Fruit fly (Drosophila melanogaster): ENCODE results near the gene CG3982.

The CG3982 gene

DNA sequence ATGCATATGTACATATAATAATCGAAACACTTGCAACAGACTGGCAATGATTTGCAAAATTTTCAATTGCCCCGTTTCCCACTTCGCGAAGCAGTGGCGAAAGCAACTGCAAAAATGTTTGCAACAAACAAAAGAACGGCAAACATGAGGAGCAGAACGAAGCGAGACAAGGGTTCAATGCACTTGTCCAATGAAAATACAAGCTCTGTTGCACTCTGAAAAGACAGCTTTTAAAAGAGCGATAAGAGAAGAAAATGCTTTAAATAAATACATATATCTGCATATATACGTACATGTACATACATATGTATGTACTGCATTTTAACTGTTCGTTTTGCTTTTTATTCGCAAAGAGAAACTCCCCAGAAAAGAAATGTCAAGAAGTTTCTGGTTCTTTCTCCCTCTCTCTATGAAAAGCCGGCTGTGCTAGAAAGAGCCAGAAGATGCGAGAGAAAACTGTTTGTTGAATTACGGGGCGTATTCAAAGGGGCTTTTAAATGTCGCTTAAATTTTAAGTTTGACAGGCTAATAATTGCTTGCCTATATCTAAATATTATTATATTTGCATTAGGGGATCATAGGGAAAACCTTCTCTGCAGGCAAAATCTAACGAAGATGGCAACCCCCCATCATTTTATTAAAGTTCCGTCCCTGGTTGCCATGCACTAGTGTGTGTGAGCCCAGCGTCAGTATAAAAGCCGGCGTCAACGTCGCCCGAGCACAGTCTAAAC lies 33.7 kb downstream of the CG3982 start, which contains the start of gene Hsp27 (continued):
- peak; percentile 98 for TF ChIP-seq Hmr (GFP tag; optimal IDR thresholded peaks at IDR 0.05)
- no peak for TF ChIP-seq CG15479 (GFP tag; optimal IDR thresholded peaks at IDR 0.05)
- TF ChIP-seq sqz (GFP tag; optimal IDR thresholded peaks at IDR 0.05), result peak; percentile 93
- TF ChIP-seq HLH3B (GFP tag; IDR thresholded peaks at IDR 0.05), result peak; percentile 99
- TF ChIP-seq CG12104 (GFP tag; optimal IDR thresholded peaks at IDR 0.05), result peak; percentile 92
- peak; percentile 99 for TF ChIP-seq CG30403 (GFP tag; optimal IDR thresholded peaks at IDR 0.05)
- TF ChIP-seq CG18764 (GFP tag; optimal IDR thresholded peaks at IDR 0.05), result peak; percentile 97
- peak; percentile 96 for TF ChIP-seq Usf (GFP tag; optimal IDR thresholded peaks at IDR 0.05)
- peak; percentile 95 for TF ChIP-seq odd (GFP tag; optimal IDR thresholded peaks at IDR 0.05)
- TF ChIP-seq CG11093 (GFP tag; IDR thresholded peaks at IDR 0.05), result peak; percentile 98
- peak; percentile 90 for TF ChIP-seq cg (GFP tag; optimal IDR thresholded peaks at IDR 0.05)
- TF ChIP-seq sisA (GFP tag; IDR thresholded peaks at IDR 0.05), result peak; percentile 99
- peak; percentile 75 for TF ChIP-seq Dip2 (GFP tag; IDR thresholded peaks at IDR 0.05)
- TF ChIP-seq E2f1 (GFP tag; IDR thresholded peaks at IDR 0.05), result peak; percentile 99
- TF ChIP-seq Mes4 (GFP tag; optimal IDR thresholded peaks at IDR 0.05), result peak; percentile 68
- peak; percentile 98 for TF ChIP-seq Asciz (GFP tag; optimal IDR thresholded peaks at IDR 0.05)
- peak; percentile 96 for TF ChIP-seq CG17568 (GFP tag; optimal IDR thresholded peaks at IDR 0.05)
- TF ChIP-seq CG32532 (GFP tag; IDR thresholded peaks at IDR 0.05), result peak; percentile 99
- TF ChIP-seq pros (GFP tag; optimal IDR thresholded peaks at IDR 0.05), result no peak
- TF ChIP-seq Ada2b (GFP tag; IDR thresholded peaks at IDR 0.05), result peak; percentile 99
- TF ChIP-seq Hr3 (GFP tag; optimal IDR thresholded peaks at IDR 0.05), result peak; percentile 98
- peak; percentile 79 for TF ChIP-seq CG12744 (GFP tag; optimal IDR thresholded peaks at IDR 0.05)
- peak; percentile 83 for TF ChIP-seq Bdp1 (GFP tag; optimal IDR thresholded peaks at IDR 0.05)
- TF ChIP-seq HLH4C (GFP tag; IDR thresholded peaks at IDR 0.05; ENCODE audit: partially characterized antibody), result no peak
- peak; percentile 88 for TF ChIP-seq CG7786 (GFP tag; optimal IDR thresholded peaks at IDR 0.05)
- TF ChIP-seq Vsx1 (GFP tag; optimal IDR thresholded peaks at IDR 0.05), result peak; percentile 96
- peak; percentile 97 for TF ChIP-seq CG14050 (GFP tag; IDR thresholded peaks at IDR 0.05)
- TF ChIP-seq Aef1 (GFP tag; IDR thresholded peaks at IDR 0.05), result peak; percentile 98
- TF ChIP-seq D19A (tag; optimal IDR thresholded peaks at IDR 0.05), result peak; percentile 96
- TF ChIP-seq sima (GFP tag; optimal IDR thresholded peaks at IDR 0.05), result peak; percentile 68
- peak; percentile 97 for TF ChIP-seq Fer3 (tag; optimal IDR thresholded peaks at IDR 0.05)
- peak; percentile 95 for TF ChIP-seq caup (GFP tag; optimal IDR thresholded peaks at IDR 0.05; ENCODE audit: severe bottlenecking)
- TF ChIP-seq CG9727 (GFP tag; optimal IDR thresholded peaks at IDR 0.05), result peak; percentile 96
- TF ChIP-seq CG4854 (GFP tag; optimal IDR thresholded peaks at IDR 0.05), result peak; percentile 96
- TF ChIP-seq CG12219 (GFP tag; optimal IDR thresholded peaks at IDR 0.05), result peak; percentile 94
- peak; percentile 61 for TF ChIP-seq Sry-δ (GFP tag; optimal IDR thresholded peaks at IDR 0.05)
- peak; percentile 95 for TF ChIP-seq Ravus (GFP tag; IDR thresholded peaks at IDR 0.05)
- peak; percentile 86 for TF ChIP-seq grn (GFP tag; optimal IDR thresholded peaks at IDR 0.05)
- peak; percentile 24 for TF ChIP-seq pfk (GFP tag; optimal IDR thresholded peaks at IDR 0.05)
- peak; percentile 94 for TF ChIP-seq CG34376 (GFP tag; optimal IDR thresholded peaks at IDR 0.05)
- peak; percentile 99 for TF ChIP-seq CG17361 (GFP tag; IDR thresholded peaks at IDR 0.05)
- peak; percentile 93 for TF ChIP-seq NK7.1 (GFP tag; optimal IDR thresholded peaks at IDR 0.05)
- peak; percentile 87 for TF ChIP-seq CG16863 (GFP tag; optimal IDR thresholded peaks at IDR 0.05)
- TF ChIP-seq CG10366 (GFP tag; IDR thresholded peaks at IDR 0.05), result peak; percentile 97
- peak; percentile 98 for TF ChIP-seq CG1529 (GFP tag; optimal IDR thresholded peaks at IDR 0.05)
- TF ChIP-seq chinmo (GFP tag; IDR thresholded peaks at IDR 0.05; ENCODE audit: partially characterized antibody), result no peak
- TF ChIP-seq CG14667 (GFP tag; IDR thresholded peaks at IDR 0.05), result peak; percentile 98
- peak; percentile 92 for TF ChIP-seq CG17186 (GFP tag; optimal IDR thresholded peaks at IDR 0.05)
- TF ChIP-seq gsb-n (tag; optimal IDR thresholded peaks at IDR 0.05), result peak; percentile 98
- peak; percentile 96 for TF ChIP-seq trh (GFP tag; optimal IDR thresholded peaks at IDR 0.05)

Measured in whole organism, embryonic.